Worm (Caenorhabditis elegans): ENCODE results near the gene fbxb-79.
A peak's percentile ranks its signal among the peaks of the same experiment; 100 is the strongest.
"Not testable (repeated sequence)": the region's sequence is repeated elsewhere in the genome, so short reads cannot be mapped to it uniquely, and the experiment has no call there.

Gene fbxb-79

ce11 chrIV:11154425-11155114 lies 34.7 kb downstream of the fbxb-79 start, which contains the start of gene C08F8.3:
Gene C08F8.3 (plus strand): TSS chrIV:11155044.
- not testable (repeated sequence) for TF ChIP-seq him-1, W03F9.2, dao-5 (tag; optimal IDR thresholded peaks at IDR 0.05)

ce11 chrIV:11150844-11151243 lies 38.5 kb downstream of the fbxb-79 start, which contains the start of gene C08F8.2:
Gene C08F8.2 (plus strand): TSS chrIV:11150997.
- no peak for TF ChIP-seq him-1 (tag; optimal IDR thresholded peaks at IDR 0.05)
- TF ChIP-seq dao-5 (tag; optimal IDR thresholded peaks at IDR 0.05), result no peak
- no peak for TF ChIP-seq W03F9.2 (tag; optimal IDR thresholded peaks at IDR 0.05)

ce11 chrIV:11149454-11150163 lies 39.7 kb downstream of the fbxb-79 start, which contains the start of the genes F01G4.6 and pfd-1:
Gene F01G4.6 (minus strand): TSS chrIV:11149504.
Gene pfd-1 (plus strand): TSS chrIV:11150113.
- no peak for TF ChIP-seq dao-5 (tag; optimal IDR thresholded peaks at IDR 0.05)
- TF ChIP-seq W03F9.2 (tag; optimal IDR thresholded peaks at IDR 0.05), result peak; percentile 92
- TF ChIP-seq him-1 (tag; optimal IDR thresholded peaks at IDR 0.05), result peak; percentile 40

ce11 chrIV:11148788-11149366 lies 40.4 kb downstream of the fbxb-79 start:
- no peak for TF ChIP-seq him-1 (tag; optimal IDR thresholded peaks at IDR 0.05)
- peak; percentile 26 for TF ChIP-seq W03F9.2 (tag; optimal IDR thresholded peaks at IDR 0.05)
- TF ChIP-seq dao-5 (tag; optimal IDR thresholded peaks at IDR 0.05), result no peak

ce11 chrIV:11146962-11147470 lies 42.3 kb downstream of the fbxb-79 start, which contains the start of gene pigq-1:
Gene pigq-1 (minus strand): TSS chrIV:11147247.
- TF ChIP-seq him-1 (tag; optimal IDR thresholded peaks at IDR 0.05) (no peak), dao-5 (tag; optimal IDR thresholded peaks at IDR 0.05) (peak; percentile 12)

ce11 chrIV:11146492-11146891 lies 42.8 kb downstream of the fbxb-79 start:
- no peak for TF ChIP-seq him-1 (tag; optimal IDR thresholded peaks at IDR 0.05)
- no peak for TF ChIP-seq W03F9.2 (tag; optimal IDR thresholded peaks at IDR 0.05)
- no peak for TF ChIP-seq dao-5 (tag; optimal IDR thresholded peaks at IDR 0.05)

ce11 chrIV:11145929-11146339 lies 43.4 kb downstream of the fbxb-79 start:
- TF ChIP-seq him-1 (tag; optimal IDR thresholded peaks at IDR 0.05), result no peak
- no peak for TF ChIP-seq W03F9.2 (tag; optimal IDR thresholded peaks at IDR 0.05)
- TF ChIP-seq dao-5 (tag; optimal IDR thresholded peaks at IDR 0.05), result no peak

ce11 chrIV:11143228-11143444 lies 46.2 kb downstream of the fbxb-79 start, which contains the start of gene F01G4.4:
Gene F01G4.4 (plus strand): TSS chrIV:11143345.
- no peak for TF ChIP-seq him-1 (tag; optimal IDR thresholded peaks at IDR 0.05)
- no peak for TF ChIP-seq W03F9.2 (tag; optimal IDR thresholded peaks at IDR 0.05)
- no peak for TF ChIP-seq dao-5 (tag; optimal IDR thresholded peaks at IDR 0.05)

- TF ChIP-seq W03F9.2 (tag; optimal IDR thresholded peaks at IDR 0.05) (peak; percentile 14), him-1 (tag; optimal IDR thresholded peaks at IDR 0.05) (no peak)
Measured at ce11 chrIV:11142314-11143227, 46.7 kb downstream of the fbxb-79 start, which contains the start of gene skih-2. Gene skih-2 (minus strand): TSS chrIV:11142364.

All from whole organism, L4/young adult.